Fruit fly (Drosophila melanogaster): Measurements from ENCODE around the gene hb.

The hb gene

dm6 chr3R:8659907-8660660 lies 37.5 kb downstream of the hb start (continued):
- peak; percentile 67 for TF ChIP-seq CG15479 (GFP tag; optimal IDR thresholded peaks at IDR 0.05)
- TF ChIP-seq Antp (GFP tag; optimal IDR thresholded peaks at IDR 0.05) = peak; percentile 32
- TF ChIP-seq CG18599 (GFP tag; optimal IDR thresholded peaks at IDR 0.05) = no peak
- TF ChIP-seq pita (GFP tag; optimal IDR thresholded peaks at IDR 0.05) = peak; percentile 88
- TF ChIP-seq hb (GFP tag; IDR thresholded peaks at IDR 0.05; ENCODE audit: partially characterized antibody) = peak; percentile 94
- no peak for TF ChIP-seq ind (GFP tag; optimal IDR thresholded peaks at IDR 0.05)
- no peak for TF ChIP-seq Hr78 (GFP tag; optimal IDR thresholded peaks at IDR 0.05)
- TF ChIP-seq CG15073 (GFP tag; optimal IDR thresholded peaks at IDR 0.05) = no peak
- TF ChIP-seq CG31365 (tag; optimal IDR thresholded peaks at IDR 0.05) = no peak
- peak; percentile 78 for TF ChIP-seq CG9797 (GFP tag; optimal IDR thresholded peaks at IDR 0.05)
- TF ChIP-seq MESR4 (GFP tag; optimal IDR thresholded peaks at IDR 0.05) = peak; percentile 95
- peak; percentile 51 for TF ChIP-seq CG33557 (GFP tag; optimal IDR thresholded peaks at IDR 0.05)
- TF ChIP-seq lilli (GFP tag; optimal IDR thresholded peaks at IDR 0.05) = peak; percentile 47
- TF ChIP-seq Kr (GFP tag; optimal IDR thresholded peaks at IDR 0.05) = no peak
- TF ChIP-seq ftz-f1 (GFP tag; optimal IDR thresholded peaks at IDR 0.05) = peak; percentile 74
- TF ChIP-seq CG7357 (GFP tag; IDR thresholded peaks at IDR 0.05) = no peak
- TF ChIP-seq CG2712 (tag; optimal IDR thresholded peaks at IDR 0.05) = peak; percentile 67
- no peak for TF ChIP-seq CG6254 (GFP tag; optimal IDR thresholded peaks at IDR 0.05)
- TF ChIP-seq CG7745 (tag; optimal IDR thresholded peaks at IDR 0.05) = no peak
- peak; percentile 28; the same call in 1 of the 2 replicates for TF ChIP-seq CG4360 (GFP tag; IDR thresholded peaks at IDR 0.05)
- TF ChIP-seq ttk (GFP tag; IDR thresholded peaks at IDR 0.05) = 0 out of 2 replicates have a peak, but pooled peaks have one; percentile 5
- TF ChIP-seq CG6654 (GFP tag; optimal IDR thresholded peaks at IDR 0.05) = no peak
- peak; percentile 42 for TF ChIP-seq NfI (GFP tag; optimal IDR thresholded peaks at IDR 0.05)
- peak; percentile 99 for TF ChIP-seq Dref (GFP tag; IDR thresholded peaks at IDR 0.05)
- TF ChIP-seq Optix (GFP tag; IDR thresholded peaks at IDR 0.05) = no peak
- TF ChIP-seq Gsc (GFP tag; IDR thresholded peaks at IDR 0.05) = no peak
- no peak for TF ChIP-seq psq (GFP tag; optimal IDR thresholded peaks at IDR 0.05)
- TF ChIP-seq CG8281 (tag; optimal IDR thresholded peaks at IDR 0.05) = no peak
- TF ChIP-seq Sin3A (optimal IDR thresholded peaks at IDR 0.05) = peak; percentile 78
- TF ChIP-seq slou (GFP tag; optimal IDR thresholded peaks at IDR 0.05) = peak; percentile 46
- TF ChIP-seq CG32772 (GFP tag; IDR thresholded peaks at IDR 0.05) = peak; percentile 59
- TF ChIP-seq CG11695 (GFP tag; IDR thresholded peaks at IDR 0.05) = no peak
- TF ChIP-seq amos (GFP tag; IDR thresholded peaks at IDR 0.05; ENCODE audit: partially characterized antibody) = peak; percentile 96
- TF ChIP-seq knrl (GFP tag; IDR thresholded peaks at IDR 0.05; ENCODE audit: partially characterized antibody) = peak; percentile 91
- no peak for TF ChIP-seq Lpt (GFP tag; optimal IDR thresholded peaks at IDR 0.05)
- TF ChIP-seq CG15601 (tag; optimal IDR thresholded peaks at IDR 0.05) = peak; percentile 60
- TF ChIP-seq Ptx1 (GFP tag; IDR thresholded peaks at IDR 0.05) = no peak
- peak; percentile 47 for TF ChIP-seq CG32767 (GFP tag; IDR thresholded peaks at IDR 0.05)
- TF ChIP-seq CG8924 (tag; optimal IDR thresholded peaks at IDR 0.05) = peak; percentile 48
- no peak for TF ChIP-seq dati (GFP tag; IDR thresholded peaks at IDR 0.05)
- peak; percentile 88 for TF ChIP-seq trem (tag; optimal IDR thresholded peaks at IDR 0.05)
- no peak; the same call in 3 of the 4 replicates for TF ChIP-seq Gug (GFP tag; IDR thresholded peaks at IDR 0.05)
- peak; percentile 90 for TF ChIP-seq Lhr (GFP tag; optimal IDR thresholded peaks at IDR 0.05)
- TF ChIP-seq Ssrp (tag; optimal IDR thresholded peaks at IDR 0.05) = no peak
- TF ChIP-seq Dip2 (GFP tag; IDR thresholded peaks at IDR 0.05) = no peak
- TF ChIP-seq al (GFP tag; IDR thresholded peaks at IDR 0.05) = no peak
- no peak for TF ChIP-seq Nf-YA (GFP tag; IDR thresholded peaks at IDR 0.05)
- TF ChIP-seq cato (GFP tag; optimal IDR thresholded peaks at IDR 0.05; ENCODE audit: borderline replicate concordance) = no peak
- peak; percentile 49; the same call in 1 of the 3 replicates for TF ChIP-seq gce (GFP tag; IDR thresholded peaks at IDR 0.05)
- no peak for TF ChIP-seq crc (GFP tag; optimal IDR thresholded peaks at IDR 0.05)

Data from whole organism, embryonic.